Fruit fly (Drosophila melanogaster) whole organism, adult: ENCODE measurements around the gene CG1273.

Source experiments
- CG11617 ChIP-seq: fragments of 200-800 bp; sonication (Bioruptor generic); optimal IDR thresholded peaks from 2 replicates; lab custom pipeline; 2017; ENCODE audit warnings: mild to moderate bottlenecking, missing biosample characterization, missing genetic modification reagents, missing genetic modification characterization
- CG12768 ChIP-seq: fragments of 200-800 bp; sonication (Bioruptor generic); optimal IDR thresholded peaks from 2 replicates; lab custom pipeline; 2017; ENCODE audit warnings: missing biosample characterization, missing genetic modification characterization, mild to moderate bottlenecking, moderate library complexity, missing genetic modification reagents
- CG14711 ChIP-seq: fragments of 200-800 bp; sonication (Bioruptor generic); optimal IDR thresholded peaks from 2 replicates; lab custom pipeline; 2018; ENCODE audit warnings: missing biosample characterization, mild to moderate bottlenecking, missing genetic modification characterization, moderate library complexity
- CG1620 ChIP-seq: fragments of 200-800 bp; sonication (Bioruptor generic); optimal IDR thresholded peaks from 2 replicates; lab custom pipeline; 2016; ENCODE audit warnings: missing biosample characterization, missing genetic modification characterization
- CG33017 ChIP-seq: fragments of 200-800 bp; sonication (Bioruptor generic); optimal IDR thresholded peaks from 2 replicates; lab custom pipeline; 2018; ENCODE audit warnings: missing biosample characterization, mild to moderate bottlenecking, missing genetic modification characterization, moderate library complexity
- CG5204 ChIP-seq: fragments of 200-800 bp; sonication (Bioruptor generic); optimal IDR thresholded peaks from 2 replicates; lab custom pipeline; 2016; ENCODE audit warnings: missing biosample characterization, missing genetic modification characterization
- CG7045 ChIP-seq: fragments of 200-800 bp; sonication (Bioruptor generic); optimal IDR thresholded peaks from 2 replicates; lab custom pipeline; 2017; ENCODE audit warnings: missing biosample characterization, mild to moderate bottlenecking, missing genetic modification characterization
- CG7101 ChIP-seq: fragments of 200-800 bp; sonication (Bioruptor generic); optimal IDR thresholded peaks from 2 replicates; lab custom pipeline; 2018; ENCODE audit warnings: missing biosample characterization, mild to moderate bottlenecking, missing genetic modification characterization, moderate library complexity
- Clk ChIP-seq: fragments of 200-800 bp; sonication (Bioruptor generic); optimal IDR thresholded peaks from 2 replicates; lab custom pipeline; 2017; ENCODE audit warnings: missing biosample characterization, missing genetic modification characterization
- Crg-1 ChIP-seq: fragments of 200-800 bp; sonication (Bioruptor generic); optimal IDR thresholded peaks from 2 replicates; lab custom pipeline; 2016; ENCODE audit warnings: missing biosample characterization, missing genetic modification characterization
- Hr96 ChIP-seq: fragments of 200-800 bp; sonication (Bioruptor generic); optimal IDR thresholded peaks from 2 replicates; lab custom pipeline; 2016; ENCODE audit warnings: missing biosample characterization, missing genetic modification characterization
- Mnt ChIP-seq: fragments of 200-800 bp; sonication (Bioruptor generic); optimal IDR thresholded peaks from 2 replicates; lab custom pipeline; 2016; ENCODE audit warnings: missing biosample characterization, mild to moderate bottlenecking, missing genetic modification characterization
- bab1 ChIP-seq: fragments of 200-800 bp; sonication (Bioruptor generic); optimal IDR thresholded peaks from 3 replicates; lab custom pipeline; 2019; ENCODE audit warnings: missing biosample characterization, mild to moderate bottlenecking, missing genetic modification characterization, moderate library complexity
- cic ChIP-seq: fragments of 200-800 bp; sonication (Bioruptor generic); optimal IDR thresholded peaks from 2 replicates; lab custom pipeline; 2017; ENCODE audit warnings: missing biosample characterization, mild to moderate bottlenecking, missing genetic modification characterization, moderate library complexity
- cnc ChIP-seq, 2 experiments: fragments of >200 bp; optimal IDR thresholded peaks; 2 replicates each; lab custom pipeline; 2017
- kay ChIP-seq: fragments of 200-800 bp; sonication (Bioruptor generic); peaks from one replicate; lab custom pipeline; 2016; ENCODE audit warnings: missing biosample characterization, missing genetic modification characterization, borderline replicate concordance
- ovo ChIP-seq: fragments of 200-800 bp; sonication (Bioruptor generic); optimal IDR thresholded peaks from 2 replicates; lab custom pipeline; 2016; ENCODE audit warnings: missing biosample characterization, missing genetic modification characterization
- pad ChIP-seq: fragments of 200-800 bp; sonication (Bioruptor generic); optimal IDR thresholded peaks from 3 replicates; lab custom pipeline; 2017; ENCODE audit warnings: missing biosample characterization, missing genetic modification characterization, mild to moderate bottlenecking, moderate library complexity, missing genetic modification reagents
- tj ChIP-seq: fragments of 200-800 bp; sonication (Bioruptor generic); optimal IDR thresholded peaks from 3 replicates; lab custom pipeline; 2017; ENCODE audit warnings: missing biosample characterization, mild to moderate bottlenecking, missing genetic modification characterization, moderate library complexity
- toe ChIP-seq: fragments of 200-800 bp; sonication (Bioruptor generic); optimal IDR thresholded peaks from 2 replicates; lab custom pipeline; 2016; ENCODE audit warnings: missing biosample characterization, missing genetic modification characterization

The CG1273 gene

dm6 chr3L:4265836-4266235, 2.3 kb downstream of the CG1273 start:
- TF ChIP-seq Hr96 (GFP tag; lab: Kevin White, UChicago) (no peak), CG5204 (GFP tag; lab: Kevin White, UChicago) (no peak), bab1 (no peak), CG1620 (GFP tag; lab: Kevin White, UChicago) (no peak), CG11617 (GFP tag; lab: Kevin White, UChicago) (no peak), CG12768 (no peak), toe (no peak), kay (GFP tag; lab: Kevin White, UChicago) (no peak), pad (GFP tag; lab: Kevin White, UChicago) (no peak), ovo (GFP tag; lab: Kevin White, UChicago) (no peak), Clk (no peak), cnc (optimal IDR thresholded peaks at IDR 0.05; lab: Kevin White, UChicago) (no peak), CG33017 (no peak)

- TF ChIP-seq CG7045 (no peak), Mnt (GFP tag; lab: Kevin White, UChicago) (no peak), bab1 (no peak), CG7101 (tag; lab: Kevin White, UChicago) (no peak), kay (GFP tag; lab: Kevin White, UChicago) (no peak), CG1620 (GFP tag; lab: Kevin White, UChicago) (no peak), tj (GFP tag; lab: Kevin White, UChicago) (no peak), cnc (optimal IDR thresholded peaks at IDR 0.05; lab: Kevin White, UChicago) (no peak), toe (no peak), CG11617 (GFP tag; lab: Kevin White, UChicago) (no peak), CG14711 (tag; lab: Kevin White, UChicago) (no peak), cic (GFP tag; lab: Kevin White, UChicago) (no peak), pad (GFP tag; lab: Kevin White, UChicago) (no peak), Crg-1 (GFP tag; lab: Kevin White, UChicago) (no peak), Clk (no peak), CG5204 (GFP tag; lab: Kevin White, UChicago) (no peak), CG33017 (no peak)
Observed at dm6 chr3L:4267403-4267802, 3.9 kb downstream of the CG1273 start, which contains the start of gene CG33764. TSS of gene CG33764 (minus strand) at chr3L:4267503.

dm6 chr3L:4269208-4269607, 5.7 kb downstream of the CG1273 start:
- TF ChIP-seq tj (GFP tag; lab: Kevin White, UChicago), result no peak
- TF ChIP-seq CG1620 (GFP tag; lab: Kevin White, UChicago), result no peak
- TF ChIP-seq CG7045, result no peak
- TF ChIP-seq Crg-1 (GFP tag; lab: Kevin White, UChicago), result no peak
- TF ChIP-seq ovo (GFP tag; lab: Kevin White, UChicago), result no peak
- no peak for TF ChIP-seq CG11617 (GFP tag; lab: Kevin White, UChicago)
- no peak for TF ChIP-seq Clk
- no peak for TF ChIP-seq Mnt (GFP tag; lab: Kevin White, UChicago)
- no peak for TF ChIP-seq bab1
- TF ChIP-seq CG7101 (tag; lab: Kevin White, UChicago), result no peak
- TF ChIP-seq pad (GFP tag; lab: Kevin White, UChicago), result no peak
- no peak for TF ChIP-seq CG33017
- no peak for TF ChIP-seq cnc (optimal IDR thresholded peaks at IDR 0.05; lab: Kevin White, UChicago)
- no peak for TF ChIP-seq CG14711 (tag; lab: Kevin White, UChicago)

dm6 chr3L:4269920-4270319, 6.4 kb downstream of the CG1273 start:
- TF ChIP-seq Hr96 (GFP tag; lab: Kevin White, UChicago), result no peak

- TF ChIP-seq CG1620 (GFP tag; lab: Kevin White, UChicago) (no peak), CG33017 (no peak)
Observed at dm6 chr3L:4270949-4271827, 7.7 kb downstream of the CG1273 start.

- TF ChIP-seq bab1, result no peak
- no peak for TF ChIP-seq pad (GFP tag; lab: Kevin White, UChicago)
- TF ChIP-seq CG12768, result no peak
- no peak for TF ChIP-seq tj (GFP tag; lab: Kevin White, UChicago)
- TF ChIP-seq Crg-1 (GFP tag; lab: Kevin White, UChicago), result no peak
- TF ChIP-seq CG14711 (tag; lab: Kevin White, UChicago), result no peak
- no peak for TF ChIP-seq CG11617 (GFP tag; lab: Kevin White, UChicago)
- TF ChIP-seq kay (GFP tag; lab: Kevin White, UChicago), result no peak
Observed at dm6 chr3L:4272167-4272773, 8.8 kb downstream of the CG1273 start.

- TF ChIP-seq toe (no peak), cnc (optimal IDR thresholded peaks at IDR 0.05; lab: Kevin White, UChicago) (no peak), CG11617 (GFP tag; lab: Kevin White, UChicago) (no peak), cic (GFP tag; lab: Kevin White, UChicago) (no peak), CG1620 (GFP tag; lab: Kevin White, UChicago) (no peak), CG33017 (no peak), bab1 (peak; percentile 23)
Observed at dm6 chr3L:4277796-4278195, 14.3 kb downstream of the CG1273 start, which contains the start of gene Ctl1. TSS of gene Ctl1 (plus strand) at chr3L:4277962.
